Worm (Caenorhabditis elegans): ENCODE results near the gene T02H6.9.

The T02H6.9 gene

DNA sequence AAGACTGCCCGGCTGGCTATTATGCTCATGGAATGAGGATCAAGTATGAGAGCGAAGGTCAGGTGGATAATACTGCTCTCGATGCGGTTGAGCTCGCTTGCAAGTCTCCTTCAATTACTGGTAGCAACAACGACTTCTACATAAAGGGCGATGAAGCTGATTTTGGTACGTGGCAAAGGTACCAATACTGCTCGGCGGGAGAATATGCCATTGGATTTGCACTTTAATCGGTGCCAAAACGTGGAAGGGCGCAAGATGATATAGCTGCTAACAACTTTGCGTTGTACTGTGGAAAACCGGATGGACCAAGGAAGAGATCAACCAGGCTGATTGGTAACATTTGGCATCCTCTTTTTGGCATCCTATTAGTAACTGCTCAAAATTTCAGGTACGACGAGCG lies 10.8 kb upstream of the T02H6.9 start:
- no peak for TF ChIP-seq ceh-39 (tag; optimal IDR thresholded peaks at IDR 0.05)
- TF ChIP-seq mep-1 (tag; optimal IDR thresholded peaks at IDR 0.05), result no peak
- no peak for TF ChIP-seq mls-2 (tag; optimal IDR thresholded peaks at IDR 0.05)

DNA sequence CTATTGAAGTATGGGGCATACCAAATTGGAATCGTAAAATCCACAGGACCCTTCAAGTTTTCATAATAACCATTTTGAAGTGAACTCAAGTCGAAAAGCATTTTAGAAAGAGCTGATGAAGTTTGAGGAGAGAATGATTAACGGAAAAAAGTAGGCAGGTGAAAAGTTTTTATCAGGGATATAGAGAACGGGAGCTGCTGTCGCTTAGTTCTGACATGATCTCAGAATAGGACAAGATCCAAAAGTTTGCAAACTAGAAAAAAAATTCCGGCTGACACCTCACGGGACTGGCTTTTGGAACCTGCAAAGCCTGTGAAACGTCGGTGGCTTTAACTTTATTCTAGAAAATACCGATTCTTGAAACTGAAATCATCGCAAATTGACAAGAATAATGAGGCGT lies 7.7 kb upstream of the T02H6.9 start, which contains the start of gene sri-46:
Gene sri-46, minus strand, starts transcription at position 101 of the 400 bp plus-strand sequence.
- TF ChIP-seq mab-5 (tag; optimal IDR thresholded peaks at IDR 0.05) (no peak), zip-8 (tag; optimal IDR thresholded peaks at IDR 0.05) (no peak), unc-62 (GFP tag; optimal IDR thresholded peaks at IDR 0.05) (no peak), mls-2 (tag; optimal IDR thresholded peaks at IDR 0.05) (no peak), elt-3 (tag; optimal IDR thresholded peaks at IDR 0.05) (no peak), nhr-12 (tag; optimal IDR thresholded peaks at IDR 0.05) (no peak), lsy-2 (tag; optimal IDR thresholded peaks at IDR 0.05) (no peak), blmp-1 (tag; optimal IDR thresholded peaks at IDR 0.05) (no peak), unc-120 (tag; optimal IDR thresholded peaks at IDR 0.05; ENCODE audit: poor library complexity, severe bottlenecking) (no peak), drap-1 (GFP tag; optimal IDR thresholded peaks at IDR 0.05) (no peak), bed-3 (GFP tag; optimal IDR thresholded peaks at IDR 0.05) (no peak), lin-13 (tag; optimal IDR thresholded peaks at IDR 0.05) (no peak), nhr-2 (tag; optimal IDR thresholded peaks at IDR 0.05) (no peak), nhr-76 (tag; optimal IDR thresholded peaks at IDR 0.05) (no peak), ceh-83 (GFP tag; optimal IDR thresholded peaks at IDR 0.05) (no peak), ham-2 (GFP tag; optimal IDR thresholded peaks at IDR 0.05) (no peak), ceh-43 (GFP tag; optimal IDR thresholded peaks at IDR 0.05) (no peak), sptf-1 (tag; optimal IDR thresholded peaks at IDR 0.05) (no peak), ztf-11 (tag; optimal IDR thresholded peaks at IDR 0.05) (no peak)

DNA sequence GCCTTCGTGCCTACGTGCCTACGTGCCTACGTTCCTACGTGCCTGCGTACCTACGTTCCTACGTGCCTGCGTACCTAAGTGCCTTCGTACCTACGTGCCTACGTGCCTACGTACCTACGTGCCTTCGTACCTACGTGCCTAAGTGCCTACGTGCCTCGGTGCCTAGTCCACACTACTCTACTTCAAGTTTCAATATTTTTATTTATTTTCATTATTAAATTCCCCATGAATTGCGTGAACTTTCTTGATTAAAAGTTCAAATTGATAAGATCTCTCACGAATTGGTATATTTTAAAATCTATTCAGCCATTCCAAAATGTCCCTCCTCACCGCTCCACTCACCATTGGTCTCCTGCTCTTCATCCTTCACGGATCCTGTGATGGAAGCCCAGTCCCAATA lies 4.6 kb upstream of the T02H6.9 start, which contains the start of gene Y39F10C.3:
Gene Y39F10C.3, plus strand, starts transcription at position 301 of the 400 bp plus-strand sequence.
- TF ChIP-seq nhr-237 (tag; optimal IDR thresholded peaks at IDR 0.05) (no peak), mep-1 (tag; optimal IDR thresholded peaks at IDR 0.05) (no peak), ztf-11 (tag; optimal IDR thresholded peaks at IDR 0.05) (no peak), sem-2 (GFP tag; optimal IDR thresholded peaks at IDR 0.05) (no peak), unc-120 (tag; optimal IDR thresholded peaks at IDR 0.05; ENCODE audit: poor library complexity, severe bottlenecking) (no peak), nhr-28 (tag; optimal IDR thresholded peaks at IDR 0.05) (no peak), mab-5 (tag; optimal IDR thresholded peaks at IDR 0.05) (no peak), nhr-76 (tag; optimal IDR thresholded peaks at IDR 0.05) (no peak), elt-3 (tag; optimal IDR thresholded peaks at IDR 0.05) (no peak), ces-1 (GFP tag; optimal IDR thresholded peaks at IDR 0.05) (no peak)

DNA sequence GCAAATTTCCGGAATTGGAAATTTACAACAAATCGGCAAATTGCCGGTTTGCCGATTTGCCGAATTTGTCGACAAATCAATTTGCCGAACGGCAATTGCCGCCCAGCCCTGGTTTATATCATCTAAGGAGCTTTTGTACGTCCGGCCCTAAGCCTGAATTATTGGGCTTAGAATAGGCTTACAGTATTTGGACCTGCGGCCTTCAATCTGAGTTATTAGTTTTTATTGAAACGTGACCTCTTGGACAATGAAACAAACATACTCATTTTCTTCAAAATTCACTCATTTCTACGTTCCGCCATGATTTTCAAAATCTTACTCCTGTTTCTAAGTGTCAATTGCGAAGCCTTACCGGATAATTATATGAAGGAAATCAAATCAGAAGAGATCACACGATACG lies 3.4 kb upstream of the T02H6.9 start, which contains the start of gene Y39F10C.1:
Gene Y39F10C.1, plus strand, starts transcription at position 301 of the 400 bp plus-strand sequence.
- TF ChIP-seq hlh-1 (tag; optimal IDR thresholded peaks at IDR 0.05), result no peak
- TF ChIP-seq ceh-39 (tag; optimal IDR thresholded peaks at IDR 0.05), result no peak
- no peak for TF ChIP-seq ham-2 (GFP tag; optimal IDR thresholded peaks at IDR 0.05)
- TF ChIP-seq cnd-1 (tag; optimal IDR thresholded peaks at IDR 0.05), result no peak
- no peak for TF ChIP-seq sem-2 (GFP tag; optimal IDR thresholded peaks at IDR 0.05)
- TF ChIP-seq unc-39 (tag; optimal IDR thresholded peaks at IDR 0.05), result no peak
- TF ChIP-seq elt-3 (tag; optimal IDR thresholded peaks at IDR 0.05), result no peak
- no peak for TF ChIP-seq nhr-2 (tag; optimal IDR thresholded peaks at IDR 0.05)
- TF ChIP-seq snpc-4 (tag; optimal IDR thresholded peaks at IDR 0.05), result no peak
- TF ChIP-seq M03D4.4 (tag; optimal IDR thresholded peaks at IDR 0.05), result no peak
- no peak for TF ChIP-seq unc-120 (tag; optimal IDR thresholded peaks at IDR 0.05; ENCODE audit: poor library complexity, severe bottlenecking)
- no peak for TF ChIP-seq unc-62 (GFP tag; optimal IDR thresholded peaks at IDR 0.05)
- no peak for TF ChIP-seq nhr-76 (tag; optimal IDR thresholded peaks at IDR 0.05)
- no peak for TF ChIP-seq mls-2 (tag; optimal IDR thresholded peaks at IDR 0.05)

DNA sequence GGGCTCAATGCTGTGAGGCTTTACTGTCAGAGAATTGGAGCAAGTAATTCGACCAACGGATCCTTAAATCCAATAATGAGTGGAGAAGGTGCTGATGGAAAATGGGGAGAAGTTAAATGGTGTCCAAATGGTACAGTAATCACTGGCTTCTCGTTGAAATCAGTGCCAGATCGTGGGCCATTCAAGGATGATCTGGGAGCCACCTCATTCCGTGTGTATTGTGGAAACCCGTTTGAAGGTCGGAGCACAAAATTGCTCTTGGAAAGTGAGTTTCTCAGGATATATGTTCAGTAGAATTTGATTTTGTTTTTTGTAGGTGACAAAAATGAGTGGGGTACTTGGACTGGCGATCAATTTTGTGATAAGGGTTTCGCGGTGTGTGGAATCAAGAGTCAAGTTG lies 2.9 kb upstream of the T02H6.9 start:
- TF ChIP-seq cnd-1 (tag; optimal IDR thresholded peaks at IDR 0.05) (no peak), nhr-2 (tag; optimal IDR thresholded peaks at IDR 0.05) (no peak), mep-1 (tag; optimal IDR thresholded peaks at IDR 0.05) (no peak), hlh-1 (tag; optimal IDR thresholded peaks at IDR 0.05) (no peak), flh-1 (GFP tag; optimal IDR thresholded peaks at IDR 0.05) (no peak), lin-32 (GFP tag; optimal IDR thresholded peaks at IDR 0.05) (no peak), nhr-28 (tag; optimal IDR thresholded peaks at IDR 0.05) (no peak), ceh-43 (GFP tag; optimal IDR thresholded peaks at IDR 0.05) (no peak), tbx-8 (GFP tag; optimal IDR thresholded peaks at IDR 0.05) (no peak), bed-3 (GFP tag; optimal IDR thresholded peaks at IDR 0.05) (no peak), nhr-12 (tag; optimal IDR thresholded peaks at IDR 0.05) (no peak), nhr-237 (tag; optimal IDR thresholded peaks at IDR 0.05) (no peak), pha-4 (tag; optimal IDR thresholded peaks at IDR 0.05) (no peak), unc-62 (GFP tag; optimal IDR thresholded peaks at IDR 0.05) (no peak), unc-120 (tag; optimal IDR thresholded peaks at IDR 0.05; ENCODE audit: poor library complexity, severe bottlenecking) (no peak)
